Fruit fly (Drosophila melanogaster) S2 (cell line): ENCODE measurements around the gene CG12535.

Source experiments
- CG8478 ChIP-seq: fragments of >200 bp; optimal IDR thresholded peaks from 2 replicates; lab custom pipeline; 2018
- CTCF ChIP-seq, 2 experiments: fragments of >200 bp; optimal IDR thresholded peaks; 2 replicates each; lab custom pipeline; 2018

DNA sequence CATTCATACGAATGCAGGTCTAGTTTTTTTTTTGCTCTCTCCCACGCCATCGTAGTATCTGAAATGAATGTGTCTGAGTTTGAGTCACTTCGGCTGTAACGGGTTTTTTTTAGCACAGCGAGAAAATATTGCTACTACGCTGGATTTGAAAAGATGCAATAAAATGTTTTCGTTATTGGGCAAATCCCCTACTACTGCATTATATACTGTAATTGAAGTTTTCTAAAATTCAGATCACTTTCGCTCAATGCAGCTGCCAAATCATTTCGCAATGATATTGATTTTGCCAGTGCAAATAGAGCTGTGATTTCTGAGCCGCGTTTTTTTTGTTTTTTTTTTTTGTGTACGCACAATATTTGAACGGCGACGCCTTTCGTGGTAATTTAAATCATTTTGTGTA is 15.8 kb downstream of the CG12535 start:
- TF ChIP-seq CG8478 (lab: Kevin White, UChicago) (no peak), CTCF (optimal IDR thresholded peaks at IDR 0.05; lab: Kevin White, UChicago) (no peak)
